Worm (Caenorhabditis elegans) whole organism, young adult: ENCODE measurements around the gene fipr-9.

Source experiments
- F49E8.2 ChIP-seq: sonication (generic microtip); optimal IDR thresholded peaks from 3 replicates; lab custom pipeline; 2017; ENCODE audit warnings: missing genetic modification characterization, mild to moderate bottlenecking, missing compliant biosample characterization, antibody characterized with exemption, moderate library complexity; ENCODE audit not compliant: insufficient read depth
- F57C9.4 ChIP-seq: sonication (generic microtip); optimal IDR thresholded peaks from 2 replicates; lab custom pipeline; 2017; ENCODE audit warnings: mild to moderate bottlenecking, missing genetic modification characterization, missing compliant biosample characterization
- Y53G8AR.9 ChIP-seq: fragments of 200-800 bp; sonication (Bioruptor generic); conservative IDR thresholded peaks from 2 replicates; pipeline ENCODE4 v1.3.6; 2022; ENCODE audit warnings: missing genetic modification reagents, missing genetic modification characterization, missing compliant biosample characterization
- Y79H2A.3 ChIP-seq: fragments of 200-800 bp; sonication (Bioruptor generic); conservative IDR thresholded peaks from 2 replicates; pipeline ENCODE4 v1.3.6; 2022; ENCODE audit warnings: missing genetic modification reagents, missing genetic modification characterization, missing compliant biosample characterization
- ama-1 ChIP-seq, 3 experiments: fragments of 150-350 bp in 1 of 3; sonication (generic microtip) in 2 of 3; optimal IDR thresholded peaks; 2 replicates each; lab custom pipeline; 2014 to 2018; ENCODE audit warnings: missing biosample characterization in 2 of 3, missing genetic modification characterization in 2 of 3, missing genetic modification reagents in 2 of 3
- attf-3 ChIP-seq: fragments of 200-800 bp; sonication (Bioruptor generic); conservative IDR thresholded peaks from 2 replicates; pipeline ENCODE4 v1.3.6; 2022; ENCODE audit warnings: missing genetic modification reagents, missing genetic modification characterization, missing compliant biosample characterization
- ceh-100 ChIP-seq: fragments of 200-800 bp; sonication (Bioruptor generic); IDR thresholded peaks from 2 replicates; pipeline ENCODE4 v1.3.6; 2022; ENCODE audit warnings: missing genetic modification reagents, missing genetic modification characterization, missing compliant biosample characterization
- dox-1 ChIP-seq: fragments of 200-800 bp; sonication (Bioruptor generic); IDR thresholded peaks from 2 replicates; pipeline ENCODE4 v1.3.6; 2022; ENCODE audit warnings: missing genetic modification reagents, missing genetic modification characterization, missing compliant biosample characterization
- ets-4 ChIP-seq: fragments of 200-800 bp; sonication (Bioruptor generic); optimal IDR thresholded peaks from 2 replicates; lab custom pipeline; 2018; ENCODE audit warnings: mild to moderate bottlenecking, missing genetic modification characterization, missing compliant biosample characterization
- him-1 ChIP-seq: sonication (generic microtip); optimal IDR thresholded peaks from 2 replicates; lab custom pipeline; 2016; ENCODE audit warnings: missing genotype, missing genetic modification reagents, missing genetic modification characterization, missing compliant biosample characterization
- lin-35 ChIP-seq, 3 experiments: fragments of 150-350 bp in 2 of 3; sonication (generic microtip) in 1 of 3; optimal IDR thresholded peaks; 2 replicates each; lab custom pipeline; 2014 to 2018; ENCODE audit warnings: missing biosample characterization in 3 of 3, missing genetic modification characterization in 3 of 3, missing genetic modification reagents in 3 of 3
- madf-6 ChIP-seq: fragments of 200-800 bp; sonication (Bioruptor generic); IDR thresholded peaks from 2 replicates; pipeline ENCODE4 v1.3.6; 2022; ENCODE audit warnings: missing genetic modification reagents, missing genetic modification characterization, missing compliant biosample characterization
- rcor-1 ChIP-seq: fragments of 200-800 bp; sonication (Bioruptor generic); IDR thresholded peaks from 2 replicates; pipeline ENCODE4 v1.3.6; 2022; ENCODE audit warnings: missing genetic modification reagents, missing genetic modification characterization, missing compliant biosample characterization
- ztf-3 ChIP-seq: fragments of 200-800 bp; sonication (Bioruptor generic); optimal IDR thresholded peaks from 2 replicates; lab custom pipeline; 2018; ENCODE audit warnings: mild to moderate bottlenecking, missing genetic modification characterization, missing compliant biosample characterization

DNA sequence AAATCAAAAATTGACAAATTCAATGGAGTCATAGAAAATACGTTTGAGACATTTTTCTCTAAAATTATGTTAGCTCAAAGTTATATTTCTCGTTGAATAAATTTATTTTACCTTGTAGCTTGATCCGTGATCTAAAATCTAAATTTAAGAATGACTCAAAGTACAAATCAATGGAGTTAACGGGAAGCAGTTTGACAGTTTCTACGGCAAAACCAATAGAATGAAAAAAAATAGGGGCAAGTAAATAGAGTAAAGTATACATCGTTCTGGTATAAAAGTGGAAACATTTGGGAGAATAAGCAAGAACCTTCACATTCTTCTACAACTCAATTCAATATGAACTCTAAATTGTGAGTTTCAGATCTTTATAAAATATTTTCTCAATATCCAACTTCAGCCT is 9.5 kb downstream of the fipr-9 start, which contains the start of gene fipr-6:
- TF ChIP-seq madf-6 (GFP tag; lab: Robert Waterston, UW) (no peak), Y79H2A.3 (no peak), attf-3 (GFP tag; lab: Robert Waterston, UW) (no peak), F49E8.2 (no peak), rcor-1 (GFP tag; lab: Robert Waterston, UW) (no peak), him-1 (tag; lab: Kevin White, UChicago) (no peak), ama-1 (optimal IDR thresholded peaks at IDR 0.05; lab: Kevin White, UChicago) (no peak), ama-1 (GFP tag; optimal IDR thresholded peaks at IDR 0.05; lab: Kevin White, UChicago) (no peak), Y53G8AR.9 (no peak), ceh-100 (no peak), ets-4 (no peak), lin-35 (GFP tag; optimal IDR thresholded peaks at IDR 0.05; lab: Kevin White, UChicago) (no peak), F57C9.4 (no peak), ztf-3 (no peak), dox-1 (no peak)
